Worm (Caenorhabditis elegans): ENCODE results near the gene F21D12.2.

DNA sequence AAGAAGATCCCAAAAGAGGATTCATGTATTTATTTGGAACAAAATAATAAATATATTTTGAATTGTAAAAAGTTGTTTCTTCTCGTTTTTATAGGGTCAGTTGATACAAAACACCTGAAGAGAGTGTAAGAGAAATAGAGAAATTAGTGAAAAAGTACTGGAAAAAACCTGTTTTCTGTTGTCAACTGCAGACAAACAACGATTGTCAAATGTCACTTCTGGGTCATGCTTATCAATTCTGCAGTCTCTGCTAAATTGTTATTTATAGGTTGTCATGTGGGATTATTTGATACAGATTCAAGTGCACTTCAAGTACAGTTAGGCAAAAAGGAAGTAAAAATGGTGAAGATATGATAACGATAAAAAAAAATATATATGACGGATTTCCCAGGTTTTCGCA lies 45.1 kb upstream of the F21D12.2 start:
- TF ChIP-seq mep-1 (tag; optimal IDR thresholded peaks at IDR 0.05) (no peak), lsy-2 (tag; optimal IDR thresholded peaks at IDR 0.05) (no peak), elt-1 (tag; optimal IDR thresholded peaks at IDR 0.05; ENCODE audit: borderline replicate concordance, insufficient read depth) (no peak), snpc-4 (tag; optimal IDR thresholded peaks at IDR 0.05) (no peak), blmp-1 (tag; optimal IDR thresholded peaks at IDR 0.05) (no peak), unc-39 (tag; optimal IDR thresholded peaks at IDR 0.05) (no peak), zip-8 (tag; optimal IDR thresholded peaks at IDR 0.05) (no peak), cnd-1 (tag; optimal IDR thresholded peaks at IDR 0.05) (no peak), sptf-1 (tag; optimal IDR thresholded peaks at IDR 0.05) (no peak), nhr-28 (tag; optimal IDR thresholded peaks at IDR 0.05) (no peak), ztf-11 (tag; optimal IDR thresholded peaks at IDR 0.05) (no peak), ces-1 (GFP tag; optimal IDR thresholded peaks at IDR 0.05) (no peak), nhr-237 (tag; optimal IDR thresholded peaks at IDR 0.05) (no peak), ceh-43 (GFP tag; optimal IDR thresholded peaks at IDR 0.05) (no peak)
